Worm (Caenorhabditis elegans): ENCODE data around the gene lact-4.

DNA sequence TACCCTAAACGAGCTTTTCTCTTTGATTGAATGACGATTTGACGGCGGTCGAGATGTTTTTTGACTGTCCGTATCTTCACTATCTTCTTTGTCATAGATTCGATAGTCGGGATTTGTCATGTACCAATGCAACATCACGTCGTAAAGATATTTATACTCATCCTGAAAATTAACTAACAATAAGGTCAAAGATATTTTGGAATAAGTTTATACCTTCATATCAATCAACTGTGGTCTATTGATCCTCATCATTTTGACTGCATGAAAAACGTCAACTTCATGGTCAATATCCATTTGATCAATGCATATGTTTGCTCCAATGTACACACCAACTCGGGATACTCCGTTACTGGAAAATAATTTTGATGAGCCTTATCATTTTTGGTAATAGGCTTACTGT lies 7.8 kb upstream of the lact-4 start:
- no peak for TF ChIP-seq him-1 (tag; optimal IDR thresholded peaks at IDR 0.05)
- no peak for TF ChIP-seq dao-5 (tag; optimal IDR thresholded peaks at IDR 0.05)

All from whole organism, L4/young adult.